Worm (Caenorhabditis elegans): ENCODE results near the gene sre-43.

DNA sequence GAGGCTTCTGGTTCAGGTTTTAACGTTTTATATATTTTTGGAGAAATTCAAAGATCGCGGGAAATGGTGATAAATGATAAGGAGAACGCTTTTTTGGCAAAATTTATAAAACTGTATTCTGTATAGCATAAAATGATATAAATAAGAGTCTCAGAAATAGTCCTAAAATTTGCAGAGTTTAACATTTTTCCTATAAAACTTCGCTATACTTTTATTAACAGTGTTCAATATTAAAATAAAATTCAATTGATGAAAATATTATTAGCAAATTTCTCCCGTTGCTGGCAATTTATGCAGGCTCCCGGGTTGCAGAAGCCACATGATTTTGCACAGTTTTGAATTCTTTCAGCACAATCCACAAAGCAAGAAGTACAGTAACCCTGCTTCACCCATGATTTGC lies 30.1 kb upstream of the sre-43 start, which contains the start of gene F01D5.2:
- TF ChIP-seq ceh-30 (tag; optimal IDR thresholded peaks at IDR 0.05): no peak
- TF ChIP-seq pqm-1 (tag; optimal IDR thresholded peaks at IDR 0.05): no peak
- TF ChIP-seq che-1 (tag; optimal IDR thresholded peaks at IDR 0.05): no peak
- no peak for TF ChIP-seq sox-4 (tag; optimal IDR thresholded peaks at IDR 0.05)
- no peak for TF ChIP-seq tbx-2 (tag; optimal IDR thresholded peaks at IDR 0.05)
- TF ChIP-seq pros-1 (tag; optimal IDR thresholded peaks at IDR 0.05): no peak
- TF ChIP-seq npax-4 (tag; optimal IDR thresholded peaks at IDR 0.05): no peak
- TF ChIP-seq hlh-13 (GFP tag; optimal IDR thresholded peaks at IDR 0.05): no peak
- no peak for TF ChIP-seq K09A11.1 (tag; optimal IDR thresholded peaks at IDR 0.05; ENCODE audit: insufficient read depth)
- no peak for TF ChIP-seq F13H6.1 (tag; optimal IDR thresholded peaks at IDR 0.05)
- TF ChIP-seq mec-3 (tag; optimal IDR thresholded peaks at IDR 0.05; ENCODE audit: borderline replicate concordance): no peak
- TF ChIP-seq nhr-11 (tag; optimal IDR thresholded peaks at IDR 0.05): no peak
- no peak for TF ChIP-seq hlh-15 (tag; optimal IDR thresholded peaks at IDR 0.05)

Measured in whole organism, late embryonic.